Worm (Caenorhabditis elegans) whole organism, L4 larva: ENCODE measurements around the gene nap-1.

Source experiments
- F44E2.7 ChIP-seq: fragments of 200-800 bp; sonication (Bioruptor generic); IDR thresholded peaks from 2 replicates; pipeline ENCODE4 v2.1.2; 2022; ENCODE audit warnings: missing genetic modification characterization, missing compliant biosample characterization
- F49E8.2 ChIP-seq: sonication (generic microtip); optimal IDR thresholded peaks from 2 replicates; lab custom pipeline; 2016; ENCODE audit warnings: missing compliant biosample characterization, mild to moderate bottlenecking, missing genetic modification characterization, borderline replicate concordance
- ama-1 ChIP-seq: fragments of 150-350 bp; optimal IDR thresholded peaks from 2 replicates; lab custom pipeline; 2014; ENCODE audit warnings: inconsistent platforms, mixed read lengths
- ceh-28 ChIP-seq: fragments of 150-350 bp; optimal IDR thresholded peaks from 2 replicates; lab custom pipeline; 2014; ENCODE audit warnings: missing biosample characterization, missing genetic modification reagents, missing genetic modification characterization
- ceh-82 ChIP-seq: sonication (generic microtip); optimal IDR thresholded peaks from 2 replicates; lab custom pipeline; 2017; ENCODE audit warnings: missing biosample characterization, missing genetic modification characterization
- nhr-11 ChIP-seq: fragments of 150-350 bp; optimal IDR thresholded peaks from 2 replicates; lab custom pipeline; 2014; ENCODE audit warnings: missing biosample characterization, missing genetic modification characterization
- nhr-77 ChIP-seq: fragments of 150-350 bp; optimal IDR thresholded peaks from 2 replicates; lab custom pipeline; 2014; ENCODE audit warnings: missing biosample characterization, missing genetic modification characterization
- spr-1 ChIP-seq: sonication (generic microtip); optimal IDR thresholded peaks from 2 replicates; lab custom pipeline; 2016; ENCODE audit warnings: mild to moderate bottlenecking, missing genetic modification characterization, missing compliant biosample characterization
- unc-130 ChIP-seq: sonication (generic microtip); optimal IDR thresholded peaks from 2 replicates; lab custom pipeline; 2016; ENCODE audit warnings: missing genetic modification reagents, missing genetic modification characterization, missing compliant biosample characterization
- unc-62 ChIP-seq, 3 experiments: fragments of 150-350 bp in 1 of 3; sonication (generic microtip); optimal IDR thresholded peaks in 2 of 3; peaks in 1 of 3; 1 replicate in 1 of 3; 2 replicates in 2 of 3; lab custom pipeline; 2014 to 2017; ENCODE audit warnings: missing biosample characterization in 3 of 3, missing genetic modification characterization in 3 of 3, missing genetic modification reagents in 3 of 3, missing genotype in 1 of 3
- zfp-3 ChIP-seq: fragments of 200-800 bp; sonication (Bioruptor generic); conservative IDR thresholded peaks from 2 replicates; pipeline ENCODE4 v1.3.6; 2022; ENCODE audit warnings: missing genetic modification reagents, missing genetic modification characterization, missing compliant biosample characterization

- TF ChIP-seq F44E2.7 (GFP tag; lab: Robert Waterston, UW) (no peak), ceh-82 (tag; lab: Kevin White, UChicago) (no peak), nhr-11 (tag; lab: Kevin White, UChicago) (no peak), unc-130 (GFP tag; lab: Kevin White, UChicago) (no peak), unc-62 (GFP tag; optimal IDR thresholded peaks at IDR 0.05 in 1 of 2; lab: Kevin White, UChicago) (peak; percentile 47 to 93), unc-62 (tag; optimal IDR thresholded peaks at IDR 0.05; lab: Kevin White, UChicago) (no peak), ama-1 (lab: Kevin White, UChicago) (no peak), ceh-28 (no peak), nhr-77 (tag; lab: Kevin White, UChicago) (peak; percentile 41), zfp-3 (GFP tag; lab: Robert Waterston, UW) (no peak), spr-1 (tag; lab: Kevin White, UChicago) (no peak), F49E8.2 (tag; lab: Kevin White, UChicago) (no peak)
These were observed 1.2 kb upstream of the nap-1 start for ce11 chrIV:8380266-8380850.
